Worm (Caenorhabditis elegans) whole organism, L3 larva: ENCODE measurements around the gene rig-6.

Source experiments
- aly-2 ChIP-seq: fragments of 150-350 bp; optimal IDR thresholded peaks from 2 replicates; lab custom pipeline; 2014; ENCODE audit warnings: missing biosample characterization, missing genetic modification characterization
- ceh-82 ChIP-seq: fragments of 150-350 bp; optimal IDR thresholded peaks from 2 replicates; lab custom pipeline; 2014; ENCODE audit warnings: missing biosample characterization, missing genetic modification characterization
- nhr-25 ChIP-seq: sonication (generic microtip); optimal IDR thresholded peaks from 2 replicates; lab custom pipeline; 2017; ENCODE audit warnings: missing biosample characterization, missing genetic modification characterization
- snpc-4 ChIP-seq: fragments of 150-350 bp; optimal IDR thresholded peaks from 2 replicates; lab custom pipeline; 2014; ENCODE audit warnings: missing biosample characterization, missing genetic modification characterization

DNA sequence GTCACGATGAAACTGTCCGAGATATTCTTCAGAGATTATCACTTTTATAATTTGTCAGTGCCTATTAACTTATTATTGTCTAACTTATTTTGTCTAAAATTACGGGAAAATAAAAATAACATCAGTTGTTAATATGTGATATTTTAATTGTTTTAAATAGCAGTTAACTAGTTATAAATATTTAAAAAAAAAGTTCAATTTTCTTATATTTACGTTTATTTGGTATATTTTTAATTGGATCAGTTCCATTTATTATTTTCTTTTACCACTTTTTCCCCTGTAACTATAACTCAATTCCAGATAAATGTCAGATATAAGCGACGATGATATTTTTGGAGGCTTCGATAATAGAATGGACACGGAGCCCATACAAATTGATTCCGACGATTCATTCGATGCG, 16.4 kb downstream of the rig-6 start, which contains the start of gene C33F10.4:
- TF ChIP-seq snpc-4 (tag; lab: Kevin White, UChicago) (no peak), nhr-25 (tag; lab: Kevin White, UChicago) (no peak), ceh-82 (tag; lab: Kevin White, UChicago) (no peak), aly-2 (tag; lab: Kevin White, UChicago) (no peak)
